Fruit fly (Drosophila melanogaster): ENCODE measurements around the gene eIF3e.

The eIF3e gene

DNA sequence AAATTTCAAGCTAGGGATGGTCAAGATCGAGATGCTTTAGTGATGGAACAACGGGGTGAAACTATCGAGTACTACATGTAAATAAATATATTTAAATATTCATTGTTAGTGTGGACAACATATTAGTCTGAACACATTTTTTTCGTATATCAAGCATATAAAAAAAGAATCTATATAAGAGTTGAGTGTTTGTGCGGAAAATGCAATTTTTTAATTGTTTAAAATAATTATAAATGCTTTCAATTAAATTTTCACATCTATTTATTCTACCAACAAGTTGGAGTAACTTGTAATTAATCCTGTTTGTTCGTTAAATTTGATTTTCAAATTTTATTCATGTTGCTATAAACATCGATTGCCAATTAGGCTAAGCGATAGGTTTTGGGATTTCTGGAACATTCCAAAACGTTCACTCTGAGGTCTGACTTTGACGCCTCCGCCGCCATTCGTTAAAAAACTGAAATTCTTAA lies 7.0 kb downstream of the eIF3e start, which contains the start of the genes mus302 and CG9705 (continued):
- TF ChIP-seq CG10543 (GFP tag; optimal IDR thresholded peaks at IDR 0.05) (peak; percentile 12), Sry-β (GFP tag; optimal IDR thresholded peaks at IDR 0.05) (no peak), Nf-YB (GFP tag; optimal IDR thresholded peaks at IDR 0.05) (no peak), Xbp1 (GFP tag; optimal IDR thresholded peaks at IDR 0.05) (peak; percentile 65), vvl (GFP tag; IDR thresholded peaks at IDR 0.05) (peak; percentile 55; the same call in 1 of the 2 replicates), nerfin-1 (tag; optimal IDR thresholded peaks at IDR 0.05) (peak; percentile 17), CG8944 (GFP tag; optimal IDR thresholded peaks at IDR 0.05) (no peak), az2 (GFP tag; optimal IDR thresholded peaks at IDR 0.05) (peak; percentile 48), onecut (GFP tag; IDR thresholded peaks at IDR 0.05) (no peak), Aef1 (GFP tag; IDR thresholded peaks at IDR 0.05) (peak; percentile 41; the same call in 2 of the 3 replicates), pnt (GFP tag; optimal IDR thresholded peaks at IDR 0.05) (no peak), zfh1 (GFP tag; IDR thresholded peaks at IDR 0.05) (no peak), Hand (GFP tag; optimal IDR thresholded peaks at IDR 0.05) (no peak), CG3847 (GFP tag; IDR thresholded peaks at IDR 0.05) (peak; percentile 31; the same call in 1 of the 2 replicates), fd96Cb (tag; optimal IDR thresholded peaks at IDR 0.05) (peak; percentile 0), TFAM (GFP tag; optimal IDR thresholded peaks at IDR 0.05) (no peak), CG7987 (GFP tag; optimal IDR thresholded peaks at IDR 0.05) (no peak), usp (GFP tag; optimal IDR thresholded peaks at IDR 0.05) (no peak), tna (GFP tag; IDR thresholded peaks at IDR 0.05; ENCODE audit: partially characterized antibody) (no peak), CG11093 (GFP tag; IDR thresholded peaks at IDR 0.05) (no peak), danr (GFP tag; IDR thresholded peaks at IDR 0.05) (no peak), knrl (GFP tag; IDR thresholded peaks at IDR 0.05; ENCODE audit: partially characterized antibody) (peak; percentile 79), CG4730 (GFP tag; IDR thresholded peaks at IDR 0.05) (no peak), fru (optimal IDR thresholded peaks at IDR 0.05) (no peak), CG31224 (GFP tag; IDR thresholded peaks at IDR 0.05) (0 out of 2 replicates have a peak, but pooled peaks have one; percentile 20), Atf-2 (GFP tag; optimal IDR thresholded peaks at IDR 0.05) (no peak), bigmax (GFP tag; optimal IDR thresholded peaks at IDR 0.05) (no peak)

DNA sequence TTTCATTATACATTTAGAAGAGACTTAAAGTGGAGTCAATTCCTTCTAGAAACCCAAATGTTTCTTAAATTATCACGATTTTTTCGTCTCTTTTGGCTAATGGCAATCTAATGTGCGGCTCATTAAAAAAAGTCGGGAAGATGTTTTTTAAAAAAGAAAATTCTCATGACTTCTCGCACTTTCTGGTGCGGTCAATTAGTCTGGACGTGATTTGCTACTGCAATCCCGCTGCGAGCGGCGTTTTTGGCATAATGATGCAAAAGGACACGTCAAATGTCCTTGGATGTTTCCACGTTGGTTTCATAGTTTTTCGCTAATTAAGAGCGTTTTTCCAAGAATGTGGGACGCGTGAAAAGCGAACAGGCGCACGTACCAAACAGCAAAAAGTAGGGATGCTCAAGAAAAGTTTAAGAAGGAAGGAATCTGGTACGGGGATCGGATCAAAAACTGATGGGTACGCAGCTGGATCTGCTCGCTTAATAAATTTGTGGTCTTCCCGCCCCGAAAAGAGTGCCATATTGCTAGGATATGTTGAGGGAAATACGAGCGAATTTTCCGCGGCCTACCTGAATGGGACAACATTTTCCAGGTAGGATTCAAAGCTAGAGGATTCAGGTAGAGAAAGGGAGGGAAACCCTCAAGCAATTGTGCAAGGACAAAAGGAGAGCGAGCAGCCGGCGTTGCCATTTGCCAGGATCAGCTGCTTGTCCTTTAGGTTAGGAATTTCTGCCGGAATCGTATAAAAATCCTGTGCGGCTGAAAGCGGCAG lies 13.8 kb downstream of the eIF3e start:
- peak; percentile 45 for TF ChIP-seq bigmax (GFP tag; optimal IDR thresholded peaks at IDR 0.05)
- TF ChIP-seq rib (GFP tag; IDR thresholded peaks at IDR 0.05): no peak
- no peak for TF ChIP-seq sna (GFP tag; IDR thresholded peaks at IDR 0.05; ENCODE audit: partially characterized antibody)
- TF ChIP-seq kni (GFP tag; optimal IDR thresholded peaks at IDR 0.05): peak; percentile 20
- no peak for TF ChIP-seq grn (GFP tag; optimal IDR thresholded peaks at IDR 0.05)
- no peak for TF ChIP-seq Spps (tag; optimal IDR thresholded peaks at IDR 0.05)
- TF ChIP-seq CG17359 (tag; optimal IDR thresholded peaks at IDR 0.05): no peak
- no peak for TF ChIP-seq CG11560 (tag; IDR thresholded peaks at IDR 0.05)
- TF ChIP-seq CG15479 (GFP tag; optimal IDR thresholded peaks at IDR 0.05): peak; percentile 72
- 0 out of 3 replicates have a peak, but pooled peaks have one; percentile 17 for TF ChIP-seq C15 (GFP tag; IDR thresholded peaks at IDR 0.05)
- no peak for TF ChIP-seq slou (GFP tag; optimal IDR thresholded peaks at IDR 0.05)
- no peak for TF ChIP-seq gem (tag; optimal IDR thresholded peaks at IDR 0.05)
- no peak for TF ChIP-seq Deaf1 (tag; optimal IDR thresholded peaks at IDR 0.05)
- TF ChIP-seq zen (tag; optimal IDR thresholded peaks at IDR 0.05): peak; percentile 99
- TF ChIP-seq fru (optimal IDR thresholded peaks at IDR 0.05): no peak
- TF ChIP-seq tup (GFP tag; optimal IDR thresholded peaks at IDR 0.05): no peak
- no peak for TF ChIP-seq CG4404 (GFP tag; IDR thresholded peaks at IDR 0.05)
- no peak for TF ChIP-seq chn (GFP tag; optimal IDR thresholded peaks at IDR 0.05)
- no peak for TF ChIP-seq Hand (GFP tag; optimal IDR thresholded peaks at IDR 0.05)
- no peak for TF ChIP-seq tll (GFP tag; optimal IDR thresholded peaks at IDR 0.05)
- TF ChIP-seq pros (GFP tag; optimal IDR thresholded peaks at IDR 0.05): peak; percentile 92
- no peak for TF ChIP-seq Sin3A (optimal IDR thresholded peaks at IDR 0.05)
- peak; percentile 11 for TF ChIP-seq cad (GFP tag; optimal IDR thresholded peaks at IDR 0.05)
- TF ChIP-seq CG1233 (GFP tag; optimal IDR thresholded peaks at IDR 0.05): no peak
- TF ChIP-seq Dek (tag; optimal IDR thresholded peaks at IDR 0.05): no peak
